Worm (Caenorhabditis elegans) whole organism, mixed stage, embryonic: Measurements from ENCODE around the gene Y41E3.6.

Experiments used
- M03D4.4 ChIP-seq: sonication (generic microtip); optimal IDR thresholded peaks from 2 replicates; lab custom pipeline; 2017; ENCODE audit warnings: mild to moderate bottlenecking, missing genetic modification characterization, missing compliant biosample characterization
- bed-3 ChIP-seq: fragments of 200-800 bp; sonication (Bioruptor generic); optimal IDR thresholded peaks from 3 replicates; lab custom pipeline; 2018; ENCODE audit warnings: mild to moderate bottlenecking, missing genetic modification characterization, moderate library complexity, missing compliant biosample characterization
- blmp-1 ChIP-seq: fragments of 150-350 bp; optimal IDR thresholded peaks from 2 replicates; lab custom pipeline; 2014; ENCODE audit warnings: missing biosample characterization, missing genetic modification characterization
- cnd-1 ChIP-seq: fragments of 200-800 bp; sonication (Bioruptor generic); optimal IDR thresholded peaks from 2 replicates; lab custom pipeline; 2018; ENCODE audit warnings: mild to moderate bottlenecking, missing genetic modification characterization, missing compliant biosample characterization
- elt-3 ChIP-seq: fragments of 150-350 bp; optimal IDR thresholded peaks from 2 replicates; lab custom pipeline; 2014; ENCODE audit warnings: missing biosample characterization, missing genetic modification characterization
- lsy-2 ChIP-seq: fragments of 150-350 bp; optimal IDR thresholded peaks from 2 replicates; lab custom pipeline; 2014; ENCODE audit warnings: missing biosample characterization, missing genetic modification characterization
- mab-5 ChIP-seq: fragments of 150-350 bp; optimal IDR thresholded peaks from 2 replicates; lab custom pipeline; 2014; ENCODE audit warnings: missing biosample characterization, missing genetic modification characterization
- mep-1 ChIP-seq: fragments of 150-350 bp; optimal IDR thresholded peaks from 2 replicates; lab custom pipeline; 2017; ENCODE audit warnings: missing biosample characterization, missing genetic modification reagents, missing genetic modification characterization, inconsistent platforms
- nhr-12 ChIP-seq: fragments of 150-350 bp; optimal IDR thresholded peaks from 2 replicates; lab custom pipeline; 2014; ENCODE audit warnings: missing biosample characterization, missing genetic modification characterization
- pha-4 ChIP-seq: fragments of 150-350 bp; optimal IDR thresholded peaks from 2 replicates; lab custom pipeline; 2018; ENCODE audit warnings: missing biosample characterization, missing genetic modification reagents, missing genetic modification characterization
- snpc-4 ChIP-seq: fragments of 150-350 bp; optimal IDR thresholded peaks from 2 replicates; lab custom pipeline; 2014; ENCODE audit warnings: missing biosample characterization, missing genetic modification characterization
- unc-39 ChIP-seq: fragments of 150-350 bp; optimal IDR thresholded peaks from 2 replicates; lab custom pipeline; 2014; ENCODE audit warnings: missing biosample characterization, missing genetic modification characterization
- ztf-11 ChIP-seq: fragments of 150-350 bp; optimal IDR thresholded peaks from 2 replicates; lab custom pipeline; 2014; ENCODE audit warnings: missing biosample characterization, missing genetic modification characterization

DNA sequence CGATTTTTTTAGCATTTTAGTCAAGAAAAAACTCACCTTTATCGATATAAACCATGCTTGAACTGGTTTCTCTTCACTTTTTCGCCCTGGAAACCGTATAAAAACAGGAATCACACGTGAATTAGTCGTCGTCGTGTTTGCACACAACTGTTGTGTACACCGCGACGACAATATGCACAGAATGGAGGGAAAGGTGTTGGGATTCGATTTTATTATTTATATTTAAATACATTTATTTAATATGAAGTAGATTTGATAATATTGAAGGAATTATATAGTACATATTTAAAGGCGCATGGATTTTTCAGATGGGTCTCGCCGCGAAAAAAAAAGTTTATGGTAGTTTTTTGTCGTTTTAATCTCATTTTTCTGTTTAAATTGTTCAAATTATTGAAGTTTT lies 22.3 kb downstream of the Y41E3.6 start, which contains the start of gene Y41E3.8:
- no peak for TF ChIP-seq unc-39 (tag; lab: Kevin White, UChicago)
- TF ChIP-seq lsy-2: no peak
- TF ChIP-seq ztf-11 (tag; lab: Kevin White, UChicago): no peak
- TF ChIP-seq pha-4: no peak
- TF ChIP-seq M03D4.4 (tag; lab: Kevin White, UChicago): no peak
- TF ChIP-seq cnd-1 (tag; lab: Kevin White, UChicago): no peak
- no peak for TF ChIP-seq snpc-4
- TF ChIP-seq mep-1 (tag; lab: Kevin White, UChicago): no peak
- TF ChIP-seq blmp-1 (tag; lab: Kevin White, UChicago): no peak
- no peak for TF ChIP-seq nhr-12 (tag; lab: Kevin White, UChicago)
- TF ChIP-seq mab-5 (tag; lab: Kevin White, UChicago): no peak
- TF ChIP-seq elt-3: no peak
- no peak for TF ChIP-seq bed-3
